Worm (Caenorhabditis elegans) whole organism, midembryonic: ENCODE results near the gene skih-2.
"Not testable (repeated sequence)": the region's sequence is repeated elsewhere in the genome, so short reads cannot be mapped to it uniquely, and the experiment has no call there.

ENCODE experiments used
- T22C8.4 ChIP-seq: fragments of 200-800 bp; sonication (Bioruptor generic); IDR thresholded peaks from 2 replicates; pipeline ENCODE4 v1.3.6; 2022; ENCODE audit warnings: missing genetic modification characterization, missing compliant biosample characterization
- cog-1 ChIP-seq: sonication (generic microtip); optimal IDR thresholded peaks from 2 replicates; lab custom pipeline; 2016; ENCODE audit warnings: missing genetic modification characterization, missing compliant biosample characterization
- flt-1 ChIP-seq: fragments of 200-800 bp; sonication (Bioruptor generic); IDR thresholded peaks from 2 replicates; pipeline ENCODE4 v1.3.6; 2022; ENCODE audit warnings: missing genetic modification characterization, missing compliant biosample characterization
- klf-2 ChIP-seq: fragments of 200-800 bp; sonication (Bioruptor generic); conservative IDR thresholded peaks from 2 replicates; pipeline ENCODE4 v1.3.6; 2022; ENCODE audit warnings: missing genetic modification reagents, missing genetic modification characterization, missing compliant biosample characterization
- med-1 ChIP-seq: sonication (generic microtip); optimal IDR thresholded peaks from 2 replicates; lab custom pipeline; 2017; ENCODE audit warnings: missing genetic modification characterization, mild to moderate bottlenecking, missing compliant biosample characterization, antibody characterized with exemption, missing genetic modification reagents; ENCODE audit not compliant: insufficient read depth
- ref-1 ChIP-seq: fragments of 200-800 bp; sonication (Bioruptor generic); conservative IDR thresholded peaks from 2 replicates; pipeline ENCODE4 v1.3.6; 2022; ENCODE audit warnings: missing genetic modification reagents, missing genetic modification characterization, missing compliant biosample characterization
- tab-1 ChIP-seq: fragments of 200-800 bp; sonication (Bioruptor generic); IDR thresholded peaks from 2 replicates; pipeline ENCODE4 v1.3.6; 2022; ENCODE audit warnings: missing genetic modification characterization, missing compliant biosample characterization
- ztf-23 ChIP-seq: fragments of 200-800 bp; sonication (Bioruptor generic); IDR thresholded peaks from 2 replicates; pipeline ENCODE4 v1.3.6; 2022; ENCODE audit warnings: missing genetic modification reagents, missing genetic modification characterization, missing compliant biosample characterization
- ztf-29 ChIP-seq: fragments of 200-800 bp; sonication (Bioruptor generic); IDR thresholded peaks from 2 replicates; pipeline ENCODE4 v1.3.6; 2022; ENCODE audit warnings: missing genetic modification reagents, missing genetic modification characterization, missing compliant biosample characterization

skih-2 gene

ce11 chrIV:11176967-11177366 is 34.8 kb upstream of the skih-2 start, which contains the start of gene rap-3:
TSS of gene rap-3 (plus strand) at chrIV:11177267.
- TF ChIP-seq med-1 (GFP tag; lab: Kevin White, UChicago) (no peak), ztf-23 (GFP tag; lab: Robert Waterston, UW) (no peak), tab-1 (GFP tag; lab: Robert Waterston, UW) (no peak), flt-1 (GFP tag; lab: Robert Waterston, UW) (no peak), klf-2 (GFP tag; lab: Robert Waterston, UW) (no peak), cog-1 (no peak), ztf-29 (GFP tag; lab: Robert Waterston, UW) (no peak), ref-1 (GFP tag; lab: Robert Waterston, UW) (no peak), T22C8.4 (GFP tag; lab: Robert Waterston, UW) (no peak)

ce11 chrIV:11174772-11175171 is 32.6 kb upstream of the skih-2 start:
- TF ChIP-seq ztf-29 (GFP tag; lab: Robert Waterston, UW) = no peak
- TF ChIP-seq med-1 (GFP tag; lab: Kevin White, UChicago) = no peak
- no peak for TF ChIP-seq klf-2 (GFP tag; lab: Robert Waterston, UW)
- TF ChIP-seq cog-1 = no peak
- TF ChIP-seq tab-1 (GFP tag; lab: Robert Waterston, UW) = no peak
- no peak for TF ChIP-seq T22C8.4 (GFP tag; lab: Robert Waterston, UW)
- TF ChIP-seq flt-1 (GFP tag; lab: Robert Waterston, UW) = no peak
- no peak for TF ChIP-seq ref-1 (GFP tag; lab: Robert Waterston, UW)
- no peak for TF ChIP-seq ztf-23 (GFP tag; lab: Robert Waterston, UW)

- TF ChIP-seq ztf-29 (GFP tag; lab: Robert Waterston, UW) = no peak
- TF ChIP-seq tab-1 (GFP tag; lab: Robert Waterston, UW) = no peak
- TF ChIP-seq ztf-23 (GFP tag; lab: Robert Waterston, UW) = no peak
- no peak for TF ChIP-seq med-1 (GFP tag; lab: Kevin White, UChicago)
- TF ChIP-seq cog-1 = no peak
- no peak for TF ChIP-seq ref-1 (GFP tag; lab: Robert Waterston, UW)
- no peak for TF ChIP-seq flt-1 (GFP tag; lab: Robert Waterston, UW)
- no peak for TF ChIP-seq T22C8.4 (GFP tag; lab: Robert Waterston, UW)
- TF ChIP-seq klf-2 (GFP tag; lab: Robert Waterston, UW) = no peak
Measured at ce11 chrIV:11169652-11170051, 27.5 kb upstream of the skih-2 start, which contains the start of gene nhr-67. TSS of gene nhr-67 (plus strand) at chrIV:11169748.

ce11 chrIV:11164831-11165230 is 22.7 kb upstream of the skih-2 start, which contains the start of gene C08F8.6:
TSS of gene C08F8.6 (minus strand) at chrIV:11164931.
- TF ChIP-seq cog-1 = no peak
- TF ChIP-seq ztf-23 (GFP tag; lab: Robert Waterston, UW) = no peak
- TF ChIP-seq med-1 (GFP tag; lab: Kevin White, UChicago) = no peak
- TF ChIP-seq flt-1 (GFP tag; lab: Robert Waterston, UW) = no peak
- no peak for TF ChIP-seq T22C8.4 (GFP tag; lab: Robert Waterston, UW)
- no peak for TF ChIP-seq tab-1 (GFP tag; lab: Robert Waterston, UW)
- TF ChIP-seq klf-2 (GFP tag; lab: Robert Waterston, UW) = no peak
- no peak for TF ChIP-seq ref-1 (GFP tag; lab: Robert Waterston, UW)
- TF ChIP-seq ztf-29 (GFP tag; lab: Robert Waterston, UW) = no peak

- no peak for TF ChIP-seq klf-2 (GFP tag; lab: Robert Waterston, UW)
- TF ChIP-seq ref-1 (GFP tag; lab: Robert Waterston, UW) = no peak
Measured at ce11 chrIV:11162451-11162850, 20.3 kb upstream of the skih-2 start, which contains the start of gene fbxb-9. TSS of gene fbxb-9 (minus strand) at chrIV:11162551.

ce11 chrIV:11160707-11161106 is 18.5 kb upstream of the skih-2 start, which contains the start of gene C08F8.15:
TSS of gene C08F8.15 (minus strand) at chrIV:11160807.
- no peak for TF ChIP-seq cog-1

ce11 chrIV:11159886-11160285 is 17.7 kb upstream of the skih-2 start, which contains the start of gene mboa-4:
TSS of gene mboa-4 (minus strand) at chrIV:11159986.
- no peak for TF ChIP-seq T22C8.4 (GFP tag; lab: Robert Waterston, UW)
- TF ChIP-seq ztf-29 (GFP tag; lab: Robert Waterston, UW) = no peak

ce11 chrIV:11156526-11156925 is 14.4 kb upstream of the skih-2 start:
- no peak for TF ChIP-seq ztf-23 (GFP tag; lab: Robert Waterston, UW)
- TF ChIP-seq med-1 (GFP tag; lab: Kevin White, UChicago) = no peak
- TF ChIP-seq T22C8.4 (GFP tag; lab: Robert Waterston, UW) = no peak
- TF ChIP-seq flt-1 (GFP tag; lab: Robert Waterston, UW) = no peak
- TF ChIP-seq klf-2 (GFP tag; lab: Robert Waterston, UW) = no peak
- no peak for TF ChIP-seq ref-1 (GFP tag; lab: Robert Waterston, UW)
- no peak for TF ChIP-seq tab-1 (GFP tag; lab: Robert Waterston, UW)
- TF ChIP-seq cog-1 = no peak
- no peak for TF ChIP-seq ztf-29 (GFP tag; lab: Robert Waterston, UW)

- TF ChIP-seq med-1 (GFP tag; lab: Kevin White, UChicago); ztf-29 (GFP tag; lab: Robert Waterston, UW); flt-1 (GFP tag; lab: Robert Waterston, UW): not testable (repeated sequence)
Measured at ce11 chrIV:11154425-11155114, 12.4 kb upstream of the skih-2 start, which contains the start of gene C08F8.3. TSS of gene C08F8.3 (plus strand) at chrIV:11155044.

- TF ChIP-seq med-1 (GFP tag; lab: Kevin White, UChicago) = no peak
- no peak for TF ChIP-seq cog-1
- TF ChIP-seq klf-2 (GFP tag; lab: Robert Waterston, UW) = no peak
- no peak for TF ChIP-seq flt-1 (GFP tag; lab: Robert Waterston, UW)
- TF ChIP-seq tab-1 (GFP tag; lab: Robert Waterston, UW) = no peak
- TF ChIP-seq ztf-23 (GFP tag; lab: Robert Waterston, UW) = no peak
Measured at ce11 chrIV:11150844-11151243, 8.7 kb upstream of the skih-2 start, which contains the start of gene C08F8.2. TSS of gene C08F8.2 (plus strand) at chrIV:11150997.
